Fruit fly (Drosophila melanogaster): Measurements from ENCODE around the gene bchs.

Gene bchs

DNA sequence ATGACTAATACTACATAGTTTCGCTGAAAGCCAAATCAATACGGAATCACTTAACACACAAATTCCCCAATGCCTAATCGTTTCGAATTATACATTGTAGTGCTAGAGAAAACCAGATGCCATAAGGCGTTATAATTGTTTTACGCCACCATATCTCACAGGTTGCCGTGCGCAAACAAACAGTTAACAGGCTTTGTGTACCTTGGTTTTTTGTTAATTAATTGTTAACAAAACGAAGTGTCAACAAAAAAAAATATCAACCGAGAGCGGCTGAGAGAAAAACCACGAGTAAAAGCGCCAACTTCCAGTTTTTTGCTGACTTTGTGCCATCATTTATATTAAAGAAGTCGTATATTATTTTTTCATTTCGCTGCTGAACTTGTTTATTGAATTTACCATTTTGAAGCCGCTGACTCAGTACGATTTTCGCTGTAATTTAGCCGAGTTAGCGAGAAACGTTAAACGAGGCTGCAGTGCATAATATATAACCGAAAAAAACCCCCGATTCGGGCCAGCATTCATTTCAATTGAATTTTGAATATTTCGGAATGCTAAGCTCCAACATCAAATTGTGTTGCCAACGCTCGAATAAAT, 30.4 kb upstream of the bchs start (continued):
- TF ChIP-seq Dek (tag; optimal IDR thresholded peaks at IDR 0.05) (peak; percentile 20), wek (GFP tag; optimal IDR thresholded peaks at IDR 0.05) (peak; percentile 51), CG4854 (GFP tag; optimal IDR thresholded peaks at IDR 0.05) (peak; percentile 5), tx (GFP tag; optimal IDR thresholded peaks at IDR 0.05) (no peak), chinmo (GFP tag; IDR thresholded peaks at IDR 0.05; ENCODE audit: partially characterized antibody) (no peak), CG2129 (GFP tag; IDR thresholded peaks at IDR 0.05; ENCODE audit: partially characterized antibody) (no peak), br (optimal IDR thresholded peaks at IDR 0.05) (no peak), zfh2 (GFP tag; optimal IDR thresholded peaks at IDR 0.05) (no peak), CG11504 (tag; optimal IDR thresholded peaks at IDR 0.05) (peak; percentile 16), trem (tag; optimal IDR thresholded peaks at IDR 0.05) (no peak), fru (optimal IDR thresholded peaks at IDR 0.05) (no peak), CG9797 (GFP tag; optimal IDR thresholded peaks at IDR 0.05) (no peak), CG3726 (GFP tag; IDR thresholded peaks at IDR 0.05) (no peak), prd (optimal IDR thresholded peaks at IDR 0.05) (no peak), prd (GFP tag; IDR thresholded peaks at IDR 0.05) (no peak), Dip2 (GFP tag; IDR thresholded peaks at IDR 0.05) (no peak), h (optimal IDR thresholded peaks at IDR 0.05) (no peak), Deaf1 (tag; optimal IDR thresholded peaks at IDR 0.05) (no peak), CkIIα-i1 (GFP tag; IDR thresholded peaks at IDR 0.05) (no peak), Hr3 (GFP tag; optimal IDR thresholded peaks at IDR 0.05) (no peak), CG16779 (GFP tag; IDR thresholded peaks at IDR 0.05) (no peak), CG11695 (GFP tag; IDR thresholded peaks at IDR 0.05) (0 out of 3 replicates have a peak, but pooled peaks have one; percentile 18), CG11398 (GFP tag; optimal IDR thresholded peaks at IDR 0.05) (no peak), CG33213 (GFP tag; optimal IDR thresholded peaks at IDR 0.05) (peak; percentile 10), chn (GFP tag; optimal IDR thresholded peaks at IDR 0.05) (no peak), az2 (GFP tag; optimal IDR thresholded peaks at IDR 0.05) (no peak), CG13287 (GFP tag; IDR thresholded peaks at IDR 0.05; ENCODE audit: partially characterized antibody) (no peak), CG2712 (tag; optimal IDR thresholded peaks at IDR 0.05) (no peak), CG6813 (GFP tag; optimal IDR thresholded peaks at IDR 0.05) (peak; percentile 68), tll (GFP tag; optimal IDR thresholded peaks at IDR 0.05) (no peak), BEAF-32 (GFP tag; optimal IDR thresholded peaks at IDR 0.05) (no peak), aop (GFP tag; IDR thresholded peaks at IDR 0.05) (no peak), Optix (GFP tag; IDR thresholded peaks at IDR 0.05) (no peak), CG3281 (GFP tag; optimal IDR thresholded peaks at IDR 0.05) (peak; percentile 72), Stat92E (GFP tag; optimal IDR thresholded peaks at IDR 0.05) (no peak), dysf (GFP tag; IDR thresholded peaks at IDR 0.05) (no peak), yki (optimal IDR thresholded peaks at IDR 0.05) (no peak), crol (GFP tag; IDR thresholded peaks at IDR 0.05) (no peak), CG10654 (GFP tag; optimal IDR thresholded peaks at IDR 0.05) (no peak), Fer2 (tag; optimal IDR thresholded peaks at IDR 0.05) (peak; percentile 70), CG4404 (GFP tag; IDR thresholded peaks at IDR 0.05) (no peak), NC2β (GFP tag; optimal IDR thresholded peaks at IDR 0.05) (no peak), CG17359 (tag; optimal IDR thresholded peaks at IDR 0.05) (peak; percentile 20), Awh (GFP tag; IDR thresholded peaks at IDR 0.05) (no peak; the same call in 1 of the 2 replicates), Gsc (GFP tag; IDR thresholded peaks at IDR 0.05) (no peak), Max (GFP tag; optimal IDR thresholded peaks at IDR 0.05) (no peak), CG12155 (GFP tag; optimal IDR thresholded peaks at IDR 0.05) (no peak), ro (GFP tag; IDR thresholded peaks at IDR 0.05) (no peak), lov (optimal IDR thresholded peaks at IDR 0.05) (no peak), lov (GFP tag; IDR thresholded peaks at IDR 0.05) (no peak), CG2116 (GFP tag; optimal IDR thresholded peaks at IDR 0.05) (no peak), nmo (GFP tag; optimal IDR thresholded peaks at IDR 0.05) (no peak), CG2199 (GFP tag; IDR thresholded peaks at IDR 0.05) (no peak)
